Worm (Caenorhabditis elegans) whole organism, L4 larva: ENCODE data around the gene clhm-1.

ENCODE experiments used
- T20F7.1 ChIP-seq: fragments of 200-800 bp; sonication (Bioruptor generic); optimal IDR thresholded peaks from 2 replicates; lab custom pipeline; 2018; ENCODE audit warnings: mild to moderate bottlenecking, missing genetic modification characterization, missing compliant biosample characterization
- ZK546.5 ChIP-seq, 2 experiments: sonication (generic microtip); optimal IDR thresholded peaks; 2 replicates each; lab custom pipeline; 2017; ENCODE audit warnings: missing biosample characterization in 2 of 2, missing genetic modification characterization in 2 of 2
- ceh-82 ChIP-seq: sonication (generic microtip); optimal IDR thresholded peaks from 2 replicates; lab custom pipeline; 2017; ENCODE audit warnings: missing biosample characterization, missing genetic modification characterization
- ces-1 ChIP-seq: fragments of 150-350 bp; sonication (generic microtip); optimal IDR thresholded peaks from 4 replicates; lab custom pipeline; 2014; ENCODE audit warnings: missing biosample characterization, missing genetic modification reagents, missing genetic modification characterization
- lsy-2 ChIP-seq, 2 experiments: fragments of 150-350 bp in 1 of 2; sonication (generic microtip) in 1 of 2; optimal IDR thresholded peaks; 2 replicates each; lab custom pipeline; 2014 to 2017; ENCODE audit warnings: missing biosample characterization in 2 of 2, missing genetic modification characterization in 2 of 2
- nhr-25 ChIP-seq: sonication (generic microtip); optimal IDR thresholded peaks from 2 replicates; lab custom pipeline; 2017; ENCODE audit warnings: missing genetic modification characterization, mild to moderate bottlenecking, missing compliant biosample characterization, antibody characterized with exemption, moderate library complexity, borderline replicate concordance; ENCODE audit not compliant: insufficient read depth
- saeg-2 ChIP-seq: fragments of 200-800 bp; sonication (Bioruptor generic); IDR thresholded peaks from 2 replicates; pipeline ENCODE4 v1.3.6; 2022; ENCODE audit warnings: missing genetic modification reagents, missing genetic modification characterization, missing compliant biosample characterization
- snpc-1.2 ChIP-seq: fragments of 200-800 bp; sonication (Bioruptor generic); IDR thresholded peaks from 2 replicates; pipeline ENCODE4 v1.3.6; 2022; ENCODE audit warnings: missing genetic modification reagents, missing genetic modification characterization, missing compliant biosample characterization
- unc-62 ChIP-seq, 3 experiments: fragments of 150-350 bp in 1 of 3; sonication (generic microtip); optimal IDR thresholded peaks in 2 of 3; peaks in 1 of 3; 1 replicate in 1 of 3; 2 replicates in 2 of 3; lab custom pipeline; 2014 to 2017; ENCODE audit warnings: missing biosample characterization in 3 of 3, missing genetic modification characterization in 3 of 3, missing genetic modification reagents in 3 of 3, missing genotype in 1 of 3
- zag-1 ChIP-seq: fragments of 150-350 bp; optimal IDR thresholded peaks from 2 replicates; lab custom pipeline; 2014; ENCODE audit warnings: missing biosample characterization, missing genetic modification characterization

DNA sequence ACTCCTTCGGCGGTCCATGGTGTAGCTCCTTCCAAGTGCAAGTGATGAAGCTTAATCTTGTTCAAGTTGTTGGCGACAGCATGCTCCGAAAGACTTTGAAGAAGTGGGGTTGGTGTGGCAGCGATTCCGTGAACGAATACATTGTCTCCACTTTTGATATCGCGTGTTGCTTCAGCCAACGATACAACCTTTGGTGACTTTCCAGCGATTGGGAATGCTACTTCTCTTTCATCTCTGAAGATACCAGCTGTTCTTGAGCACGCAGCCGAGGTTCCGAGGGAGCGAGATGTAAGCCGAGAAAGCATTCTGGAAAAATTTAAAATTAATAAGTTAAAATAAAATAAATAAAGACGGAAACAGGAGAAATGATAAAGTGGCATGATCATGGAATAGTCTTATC is 19.3 kb upstream of the clhm-1 start, which contains the start of gene acer-1:
- TF ChIP-seq ZK546.5 (tag; optimal IDR thresholded peaks at IDR 0.05; lab: Kevin White, UChicago) (no peak), unc-62 (GFP tag; optimal IDR thresholded peaks at IDR 0.05 in 1 of 2; lab: Kevin White, UChicago) (peak in 1 of 2 experiments; percentile 29), unc-62 (tag; optimal IDR thresholded peaks at IDR 0.05; lab: Kevin White, UChicago) (no peak), saeg-2 (GFP tag; lab: Robert Waterston, UW) (0 out of 2 replicates have a peak, but pooled peaks have one; percentile 8), ces-1 (no peak), zag-1 (tag; lab: Kevin White, UChicago) (no peak), ceh-82 (tag; lab: Kevin White, UChicago) (no peak), lsy-2 (tag; optimal IDR thresholded peaks at IDR 0.05; lab: Kevin White, UChicago) (no peak), T20F7.1 (GFP tag; lab: Kevin White, UChicago) (no peak), nhr-25 (no peak), snpc-1.2 (GFP tag; lab: Robert Waterston, UW) (no peak)
